Worm (Caenorhabditis elegans) whole organism, mixed stage, embryonic: ENCODE results near the gene B0280.7.
A peak's percentile ranks its signal among the peaks of the same experiment; 100 is the strongest.

Experiments
- ceh-39 ChIP-seq: fragments of 150-350 bp; optimal IDR thresholded peaks from 2 replicates; lab custom pipeline; 2014; ENCODE audit warnings: missing biosample characterization, missing genetic modification characterization
- ces-1 ChIP-seq: fragments of 150-350 bp; optimal IDR thresholded peaks from 2 replicates; lab custom pipeline; 2014; ENCODE audit warnings: missing biosample characterization, missing genetic modification reagents, missing genetic modification characterization
- mep-1 ChIP-seq: fragments of 150-350 bp; optimal IDR thresholded peaks from 2 replicates; lab custom pipeline; 2017; ENCODE audit warnings: missing biosample characterization, missing genetic modification reagents, missing genetic modification characterization, inconsistent platforms
- snpc-4 ChIP-seq: fragments of 150-350 bp; optimal IDR thresholded peaks from 2 replicates; lab custom pipeline; 2014; ENCODE audit warnings: missing biosample characterization, missing genetic modification characterization
- unc-62 ChIP-seq: fragments of 150-350 bp; optimal IDR thresholded peaks from 2 replicates; lab custom pipeline; 2014; ENCODE audit warnings: missing biosample characterization, missing genetic modification reagents, missing genetic modification characterization

DNA sequence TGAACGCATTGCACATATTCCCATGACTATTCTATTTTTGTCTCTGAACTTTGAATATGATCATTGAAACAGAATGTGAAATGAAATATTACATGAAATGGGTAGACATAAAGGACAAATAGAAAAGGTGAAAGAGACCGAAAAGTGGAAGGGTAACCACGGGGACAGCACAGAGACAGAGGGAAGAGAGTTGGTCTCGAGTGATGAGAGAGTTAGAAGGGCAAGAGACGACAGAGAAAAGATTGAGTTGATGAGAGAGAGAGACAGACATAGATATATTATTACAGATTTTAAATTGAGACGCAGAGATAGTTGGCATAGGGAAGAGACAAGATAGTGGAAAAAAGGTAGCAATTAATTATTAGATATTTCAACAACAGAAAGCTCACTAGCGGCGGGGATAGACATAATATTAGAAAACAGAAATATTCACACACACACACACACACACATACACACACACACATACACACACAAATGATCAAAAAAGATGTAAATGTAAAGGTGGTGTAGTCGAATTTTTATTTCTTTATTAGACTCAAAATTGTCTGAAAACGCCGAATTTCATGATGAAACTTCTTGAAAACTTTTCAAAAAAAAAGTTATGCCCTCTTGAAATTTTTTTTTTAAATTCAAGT lies 5.0 kb upstream of the B0280.7 start:
- TF ChIP-seq mep-1 (no peak), ceh-39 (tag; lab: Kevin White, UChicago) (no peak), unc-62 (peak; percentile 70), snpc-4 (tag; lab: Kevin White, UChicago) (no peak), ces-1 (GFP tag; lab: Kevin White, UChicago) (peak; percentile 42)
